Fruit fly (Drosophila melanogaster): ENCODE data around the gene CG9915.

DNA sequence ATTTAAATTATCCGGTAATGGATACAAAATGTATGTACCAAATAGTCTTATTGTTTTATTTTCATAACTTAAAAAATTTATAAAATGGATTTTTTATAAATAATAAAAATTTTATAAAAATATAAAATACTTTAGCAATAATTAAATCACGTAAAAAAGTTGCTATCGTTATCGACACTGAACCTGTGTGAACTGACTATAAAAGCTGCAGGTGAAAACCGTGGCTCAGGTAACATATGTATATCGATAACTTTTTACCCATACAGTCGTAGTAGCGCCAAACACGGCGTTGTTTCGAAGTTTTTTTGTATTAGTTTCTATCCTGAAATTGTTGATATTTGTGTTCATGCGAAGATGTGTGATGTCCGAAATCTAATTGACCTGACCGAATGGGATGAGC lies 9.3 kb downstream of the CG9915 start, which contains the start of gene CG3679:
- TF ChIP-seq Eip93F (GFP tag; optimal IDR thresholded peaks at IDR 0.05) (no peak), CG6792 (GFP tag; optimal IDR thresholded peaks at IDR 0.05) (no peak), CG11902 (GFP tag; optimal IDR thresholded peaks at IDR 0.05) (no peak), Hr38 (GFP tag; optimal IDR thresholded peaks at IDR 0.05) (no peak)

Measured in whole organism, prepupa.